Worm (Caenorhabditis elegans): Measurements from ENCODE around the gene Y62F5A.9.

Y62F5A.9 gene

ce11 chrII:11512921-11513320 is 25.7 kb downstream of the Y62F5A.9 start:
- TF ChIP-seq unc-62 (GFP tag; optimal IDR thresholded peaks at IDR 0.05), result no peak

ce11 chrII:11510373-11510772 is 28.3 kb downstream of the Y62F5A.9 start, which contains the start of gene npr-41:
Gene npr-41 (plus strand): TSS chrII:11510673.
- TF ChIP-seq unc-62 (GFP tag; optimal IDR thresholded peaks at IDR 0.05), result no peak

- no peak for TF ChIP-seq unc-62 (GFP tag; optimal IDR thresholded peaks at IDR 0.05)
Measured at ce11 chrII:11503761-11504160, 34.9 kb downstream of the Y62F5A.9 start.

ce11 chrII:11501956-11502355 is 36.7 kb downstream of the Y62F5A.9 start:
- TF ChIP-seq unc-62 (GFP tag; optimal IDR thresholded peaks at IDR 0.05), result no peak

- no peak for TF ChIP-seq unc-62 (GFP tag; optimal IDR thresholded peaks at IDR 0.05)
Measured at ce11 chrII:11500198-11500597, 38.4 kb downstream of the Y62F5A.9 start, which contains the start of gene B0334.20. Gene B0334.20 (minus strand): TSS chrII:11500459.

- TF ChIP-seq unc-62 (GFP tag; optimal IDR thresholded peaks at IDR 0.05), result no peak
Measured at ce11 chrII:11497365-11497764, 41.3 kb downstream of the Y62F5A.9 start, which contains the start of gene B0334.5. Gene B0334.5 (plus strand): TSS chrII:11497665.

ce11 chrII:11496767-11497166 is 41.9 kb downstream of the Y62F5A.9 start, which contains the start of gene emc-5:
Gene emc-5 (plus strand): TSS chrII:11496780.
- no peak for TF ChIP-seq unc-62 (GFP tag; optimal IDR thresholded peaks at IDR 0.05)

- TF ChIP-seq unc-62 (GFP tag; optimal IDR thresholded peaks at IDR 0.05), result no peak
Measured at ce11 chrII:11495806-11496205, 42.8 kb downstream of the Y62F5A.9 start.

ce11 chrII:11495307-11495706 is 43.3 kb downstream of the Y62F5A.9 start, which contains the start of the genes ooc-3 and B0334.4:
Gene ooc-3 (minus strand): TSS chrII:11495321.
Gene B0334.4 (plus strand): TSS chrII:11495692.
- TF ChIP-seq unc-62 (GFP tag; optimal IDR thresholded peaks at IDR 0.05), result no peak

- TF ChIP-seq unc-62 (GFP tag; optimal IDR thresholded peaks at IDR 0.05), result no peak
Measured at ce11 chrII:11492843-11493242, 45.8 kb downstream of the Y62F5A.9 start, which contains the start of gene hacl-1. Gene hacl-1 (minus strand): TSS chrII:11492963.

- TF ChIP-seq unc-62 (GFP tag; optimal IDR thresholded peaks at IDR 0.05), result no peak
Measured at ce11 chrII:11487999-11488398, 50.6 kb downstream of the Y62F5A.9 start, which contains the start of gene B0334.13. Gene B0334.13 (plus strand): TSS chrII:11488299.

ce11 chrII:11486698-11487234 is 51.9 kb downstream of the Y62F5A.9 start, which contains the start of gene ttr-18:
Gene ttr-18 (minus strand): TSS chrII:11486748.
- TF ChIP-seq unc-62 (GFP tag; optimal IDR thresholded peaks at IDR 0.05), result no peak

- TF ChIP-seq unc-62 (GFP tag; optimal IDR thresholded peaks at IDR 0.05), result no peak
Measured at ce11 chrII:11485200-11485599, 53.4 kb downstream of the Y62F5A.9 start, which contains the start of gene twk-5. Gene twk-5 (minus strand): TSS chrII:11485300.
